Fruit fly (Drosophila melanogaster): Measurements from ENCODE around the gene sals.

dm6 chr3R:11431395-11431977, 20.1 kb downstream of the sals start, which contains the start of the genes RpL24-like and CG5276:
- peak in 1 of 2 experiments; percentile 49 for TF ChIP-seq CTCF (optimal IDR thresholded peaks at IDR 0.05)
- no peak for TF ChIP-seq CG8478 (optimal IDR thresholded peaks at IDR 0.05)

Measured in S2 (cell line).